Fruit fly (Drosophila melanogaster) whole organism, embryonic: ENCODE data around the gene CG45065.

Source experiments
- Asciz ChIP-seq: fragments of 200-800 bp; sonication (Bioruptor generic); optimal IDR thresholded peaks from 2 replicates; lab custom pipeline; 2017; ENCODE audit warnings: missing biosample characterization, mild to moderate bottlenecking, missing genetic modification characterization, missing genetic modification reagents
- Awh ChIP-seq: fragments of 200-800 bp; sonication (Bioruptor generic); IDR thresholded peaks from 2 replicates; pipeline ENCODE4, ENCODE4 v1.3.6; 2022; ENCODE audit warnings: missing biosample characterization, missing genetic modification characterization
- Bteb2 ChIP-seq: fragments of 200-800 bp; sonication (Bioruptor generic); optimal IDR thresholded peaks from 2 replicates; lab custom pipeline; 2016; ENCODE audit warnings: missing biosample characterization, missing genetic modification characterization
- CG1024 ChIP-seq: fragments of 200-800 bp; sonication (Bioruptor generic); IDR thresholded peaks from 2 replicates; pipeline ENCODE4 v1.3.6; 2022; ENCODE audit warnings: missing biosample characterization, missing genetic modification characterization
- CG12155 ChIP-seq: fragments of 200-800 bp; sonication (Bioruptor generic); optimal IDR thresholded peaks from 3 replicates; lab custom pipeline; 2016; ENCODE audit warnings: missing biosample characterization, missing genetic modification characterization
- CG12219 ChIP-seq: fragments of 200-800 bp; sonication (Bioruptor generic); optimal IDR thresholded peaks from 3 replicates; lab custom pipeline; 2018; ENCODE audit warnings: missing biosample characterization, mild to moderate bottlenecking, missing genetic modification characterization
- CG12659 ChIP-seq: fragments of 200-800 bp; sonication (Bioruptor generic); optimal IDR thresholded peaks from 3 replicates; lab custom pipeline; 2017; ENCODE audit warnings: mild to moderate bottlenecking, missing biosample characterization, missing genetic modification reagents, missing genetic modification characterization
- CG12769 ChIP-seq: fragments of 200-800 bp; sonication (Bioruptor generic); optimal IDR thresholded peaks from 2 replicates; lab custom pipeline; 2019; ENCODE audit warnings: missing biosample characterization, mild to moderate bottlenecking, missing genetic modification characterization, moderate library complexity
- CG13424 ChIP-seq: fragments of 200-800 bp; sonication (Bioruptor generic); optimal IDR thresholded peaks from 2 replicates; lab custom pipeline; 2019; ENCODE audit warnings: missing biosample characterization, mild to moderate bottlenecking, missing genetic modification characterization, moderate library complexity
- CG14667 ChIP-seq: fragments of 200-800 bp; sonication (Bioruptor generic); IDR thresholded peaks from 2 replicates; pipeline ENCODE4 v1.3.6; 2022; ENCODE audit warnings: missing biosample characterization, missing genetic modification characterization
- CG14710 ChIP-seq: fragments of 200-800 bp; sonication (Bioruptor generic); optimal IDR thresholded peaks from 3 replicates; lab custom pipeline; 2019; ENCODE audit warnings: missing biosample characterization, mild to moderate bottlenecking, missing genetic modification characterization, moderate library complexity
- CG1647 ChIP-seq: fragments of 200-800 bp; sonication (Bioruptor generic); optimal IDR thresholded peaks from 3 replicates; lab custom pipeline; 2016; ENCODE audit warnings: missing biosample characterization, missing genetic modification characterization
- CG17568 ChIP-seq: fragments of 200-800 bp; sonication (Bioruptor generic); optimal IDR thresholded peaks from 2 replicates; lab custom pipeline; 2018; ENCODE audit warnings: missing biosample characterization, mild to moderate bottlenecking, missing genetic modification characterization, moderate library complexity
- CG17829 ChIP-seq: fragments of 200-800 bp; optimal IDR thresholded peaks from 2 replicates; lab custom pipeline; 2019; ENCODE audit warnings: missing biosample characterization, mild to moderate bottlenecking, missing genetic modification characterization, moderate library complexity
- CG2712 ChIP-seq: fragments of 200-800 bp; optimal IDR thresholded peaks from 3 replicates; lab custom pipeline; 2019; ENCODE audit warnings: missing biosample characterization, mild to moderate bottlenecking, missing genetic modification characterization, moderate library complexity
- CG3163 ChIP-seq: fragments of 200-800 bp; sonication (Bioruptor generic); optimal IDR thresholded peaks from 3 replicates; lab custom pipeline; 2016; ENCODE audit warnings: missing biosample characterization, missing genetic modification characterization
- CG32532 ChIP-seq: fragments of 200-800 bp; sonication (Bioruptor generic); IDR thresholded peaks from 2 replicates; pipeline ENCODE4 v1.3.6; 2022; ENCODE audit warnings: missing biosample characterization, missing genetic modification characterization
- CG32767 ChIP-seq: fragments of 200-800 bp; sonication (Bioruptor generic); IDR thresholded peaks from 2 replicates; pipeline ENCODE4 v1.3.6; 2022; ENCODE audit warnings: missing biosample characterization, missing genetic modification characterization
- CG5953 ChIP-seq: fragments of 200-800 bp; sonication (Bioruptor generic); IDR thresholded peaks from 2 replicates; pipeline ENCODE4 v1.3.6; 2022; ENCODE audit warnings: missing biosample characterization, missing genetic modification characterization
- CG6254 ChIP-seq: fragments of 200-800 bp; sonication (Bioruptor generic); optimal IDR thresholded peaks from 3 replicates; lab custom pipeline; 2017; ENCODE audit warnings: mild to moderate bottlenecking, missing biosample characterization, missing genetic modification reagents, missing genetic modification characterization
- CG6854 ChIP-seq: fragments of 200-800 bp; sonication (Bioruptor generic); optimal IDR thresholded peaks from 3 replicates; lab custom pipeline; 2017; ENCODE audit warnings: missing biosample characterization, mild to moderate bottlenecking, missing genetic modification characterization
- CG7786 ChIP-seq: fragments of 200-800 bp; sonication (Bioruptor generic); optimal IDR thresholded peaks from 2 replicates; lab custom pipeline; 2016; ENCODE audit warnings: missing biosample characterization, missing genetic modification characterization
- CG7839 ChIP-seq: fragments of 200-800 bp; sonication (Bioruptor generic); optimal IDR thresholded peaks from 3 replicates; lab custom pipeline; 2018; ENCODE audit warnings: missing biosample characterization, mild to moderate bottlenecking, missing genetic modification characterization, moderate library complexity
- CG9817 ChIP-seq: fragments of 200-800 bp; sonication (Bioruptor generic); optimal IDR thresholded peaks from 2 replicates; lab custom pipeline; 2018; ENCODE audit warnings: missing biosample characterization, mild to moderate bottlenecking, missing genetic modification characterization, moderate library complexity
- Dek ChIP-seq: fragments of 200-800 bp; sonication (Bioruptor generic); optimal IDR thresholded peaks from 3 replicates; lab custom pipeline; 2019; ENCODE audit warnings: missing biosample characterization, mild to moderate bottlenecking, missing genetic modification characterization, moderate library complexity
- Dip3 ChIP-seq: fragments of 200-800 bp; sonication (Bioruptor generic); optimal IDR thresholded peaks from 3 replicates; lab custom pipeline; 2016; ENCODE audit warnings: missing biosample characterization, missing genetic modification characterization
- Doc2 ChIP-seq: fragments of 200-800 bp; sonication (Bioruptor generic); IDR thresholded peaks from 2 replicates; pipeline ENCODE4 v1.3.6; 2022; ENCODE audit warnings: missing biosample characterization, missing genetic modification characterization
- Doc3 ChIP-seq: fragments of 200-800 bp; sonication (Bioruptor generic); IDR thresholded peaks from 3 replicates; pipeline ENCODE4 v1.3.6; 2022; ENCODE audit warnings: missing biosample characterization, missing genetic modification characterization; ENCODE audit not compliant: partially characterized antibody
- Drgx ChIP-seq: fragments of 200-800 bp; sonication (Bioruptor generic); IDR thresholded peaks from 2 replicates; pipeline ENCODE4 v1.3.6; 2022; ENCODE audit warnings: missing biosample characterization, missing genetic modification characterization
- Fer1 ChIP-seq: fragments of 200-800 bp; sonication (Bioruptor generic); optimal IDR thresholded peaks from 2 replicates; lab custom pipeline; 2017; ENCODE audit warnings: missing biosample characterization, mild to moderate bottlenecking, missing genetic modification characterization
- Hand ChIP-seq: fragments of 200-800 bp; sonication (Bioruptor generic); optimal IDR thresholded peaks from 2 replicates; lab custom pipeline; 2017; ENCODE audit warnings: mild to moderate bottlenecking, missing biosample characterization, missing genetic modification reagents, missing genetic modification characterization
- Optix ChIP-seq: fragments of 200-800 bp; sonication (Bioruptor generic); IDR thresholded peaks from 3 replicates; pipeline ENCODE4 v1.3.6; 2022; ENCODE audit warnings: missing biosample characterization, missing genetic modification characterization
- Ssrp ChIP-seq: fragments of 200-800 bp; sonication (Bioruptor generic); optimal IDR thresholded peaks from 2 replicates; lab custom pipeline; 2018; ENCODE audit warnings: missing biosample characterization, mild to moderate bottlenecking, missing genetic modification characterization, moderate library complexity
- Xbp1 ChIP-seq: fragments of 200-800 bp; sonication (Bioruptor generic); optimal IDR thresholded peaks from 3 replicates; lab custom pipeline; 2016; ENCODE audit warnings: missing biosample characterization, mild to moderate bottlenecking, missing genetic modification characterization
- ap ChIP-seq: fragments of 200-800 bp; sonication (Bioruptor generic); IDR thresholded peaks from 2 replicates; pipeline ENCODE4 v1.3.6; 2022; ENCODE audit warnings: missing biosample characterization, missing genetic modification characterization
- btn ChIP-seq: fragments of 200-800 bp; sonication (Bioruptor generic); optimal IDR thresholded peaks from 2 replicates; lab custom pipeline; 2016; ENCODE audit warnings: missing biosample characterization, missing genetic modification characterization
- caup ChIP-seq: fragments of 200-800 bp; sonication (Bioruptor generic); optimal IDR thresholded peaks from 3 replicates; lab custom pipeline; 2017; ENCODE audit warnings: missing biosample characterization, mild to moderate bottlenecking, missing genetic modification characterization, moderate library complexity; ENCODE audit not compliant: severe bottlenecking
- ci ChIP-seq: fragments of 200-800 bp; sonication (Bioruptor generic); IDR thresholded peaks from 3 replicates; pipeline ENCODE4 v1.3.6; 2022; ENCODE audit warnings: missing biosample characterization, missing genetic modification characterization
- dimm ChIP-seq: fragments of 200-800 bp; sonication (Bioruptor generic); IDR thresholded peaks from 2 replicates; pipeline ENCODE4 v1.3.6; 2022; ENCODE audit warnings: missing biosample characterization, missing genetic modification characterization
- fd64A ChIP-seq: fragments of 200-800 bp; sonication (Bioruptor generic); optimal IDR thresholded peaks from 3 replicates; lab custom pipeline; 2018; ENCODE audit warnings: missing biosample characterization, mild to moderate bottlenecking, missing genetic modification characterization
- gem ChIP-seq: fragments of 200-800 bp; sonication (Bioruptor generic); optimal IDR thresholded peaks from 2 replicates; lab custom pipeline; 2019; ENCODE audit warnings: missing biosample characterization, mild to moderate bottlenecking, missing genetic modification characterization, moderate library complexity
- ind ChIP-seq: fragments of 200-800 bp; sonication (Bioruptor generic); optimal IDR thresholded peaks from 3 replicates; lab custom pipeline; 2016; ENCODE audit warnings: missing biosample characterization, missing genetic modification characterization
- lab ChIP-seq: fragments of 200-800 bp; sonication (Bioruptor generic); optimal IDR thresholded peaks from 3 replicates; lab custom pipeline; 2017; ENCODE audit warnings: missing biosample characterization, missing genetic modification characterization, mild to moderate bottlenecking, moderate library complexity, missing genetic modification reagents
- p53 ChIP-seq: fragments of 200-800 bp; sonication (Bioruptor generic); optimal IDR thresholded peaks from 2 replicates; lab custom pipeline; 2016; ENCODE audit warnings: missing biosample characterization, missing genetic modification characterization
- phol ChIP-seq: fragments of 200-800 bp; sonication (Bioruptor generic); optimal IDR thresholded peaks from 3 replicates; lab custom pipeline; 2018; ENCODE audit warnings: missing biosample characterization, mild to moderate bottlenecking, missing genetic modification characterization, moderate library complexity
- ranshi ChIP-seq: fragments of 200-800 bp; sonication (Bioruptor generic); IDR thresholded peaks from 2 replicates; pipeline ENCODE4 v1.3.6; 2022; ENCODE audit warnings: missing biosample characterization, missing genetic modification characterization
- scrt ChIP-seq: fragments of 200-800 bp; sonication (Bioruptor generic); optimal IDR thresholded peaks from 2 replicates; lab custom pipeline; 2018; ENCODE audit warnings: missing biosample characterization, mild to moderate bottlenecking, missing genetic modification characterization, moderate library complexity
- sens-2 ChIP-seq: fragments of 200-800 bp; sonication (Bioruptor generic); IDR thresholded peaks from 2 replicates; pipeline ENCODE4 v1.3.6; 2022; ENCODE audit warnings: missing biosample characterization, missing genetic modification characterization
- sim ChIP-seq: fragments of 200-800 bp; sonication (Bioruptor generic); IDR thresholded peaks from 2 replicates; pipeline ENCODE4 v1.3.6; 2022; ENCODE audit warnings: missing biosample characterization, missing genetic modification characterization
- sob ChIP-seq: fragments of 200-800 bp; sonication (Bioruptor generic); IDR thresholded peaks from 2 replicates; pipeline ENCODE4 v1.3.6; 2022; ENCODE audit warnings: missing biosample characterization, missing genetic modification characterization

Gene CG45065

DNA sequence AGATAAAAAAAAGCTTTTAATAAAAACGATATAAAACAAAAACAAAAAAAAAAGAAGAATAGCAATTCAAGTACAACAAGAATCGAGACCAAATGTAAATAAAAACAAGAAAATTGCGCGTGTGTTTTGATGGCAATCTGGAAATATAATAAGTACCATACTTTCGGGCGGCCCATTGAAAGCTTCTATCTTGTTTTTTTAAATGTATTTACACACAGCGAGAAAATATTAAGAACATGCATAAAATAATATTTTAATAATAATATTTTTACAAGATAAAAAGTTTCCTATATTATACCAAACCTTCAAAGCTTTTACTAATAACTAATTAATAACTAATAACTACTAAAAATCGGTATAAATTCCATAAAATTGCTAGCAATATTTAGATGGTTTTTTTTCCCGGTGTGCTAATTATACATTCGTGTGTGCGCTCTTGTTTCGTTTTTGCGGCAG, 41.9 kb downstream of the CG45065 start (continued):
- TF ChIP-seq lab (GFP tag; lab: Kevin White, UChicago) (peak; percentile 42), Awh (GFP tag; lab: Robert Waterston, UW) (no peak), Optix (GFP tag; lab: Robert Waterston, UW) (no peak), btn (GFP tag; lab: Kevin White, UChicago) (no peak), CG32767 (GFP tag; lab: Robert Waterston, UW) (0 out of 2 replicates have a peak, but pooled peaks have one; percentile 15), CG12219 (GFP tag; lab: Kevin White, UChicago) (no peak), Xbp1 (GFP tag; lab: Kevin White, UChicago) (peak; percentile 24), CG17829 (peak; percentile 42), sob (0 out of 2 replicates have a peak, but pooled peaks have one; percentile 12), CG7786 (GFP tag; lab: Kevin White, UChicago) (no peak), ci (GFP tag; lab: Robert Waterston, UW) (peak; percentile 33; the same call in 1 of the 3 replicates), CG14667 (GFP tag; lab: Robert Waterston, UW) (no peak), Bteb2 (no peak), CG6854 (GFP tag; lab: Kevin White, UChicago) (peak; percentile 11), sim (GFP tag; lab: Robert Waterston, UW) (no peak), scrt (GFP tag; lab: Kevin White, UChicago) (no peak), CG5953 (GFP tag; lab: Robert Waterston, UW) (no peak), p53 (GFP tag; lab: Kevin White, UChicago) (no peak), dimm (GFP tag; lab: Robert Waterston, UW) (0 out of 2 replicates have a peak, but pooled peaks have one; percentile 18), CG12155 (GFP tag; lab: Kevin White, UChicago) (no peak), ranshi (0 out of 2 replicates have a peak, but pooled peaks have one; percentile 6), CG3163 (no peak), Dip3 (GFP tag; lab: Kevin White, UChicago) (no peak), ap (GFP tag; lab: Robert Waterston, UW) (0 out of 2 replicates have a peak, but pooled peaks have one; percentile 20), CG13424 (tag; lab: Kevin White, UChicago) (peak; percentile 46), caup (GFP tag; lab: Kevin White, UChicago) (peak; percentile 21), gem (tag; lab: Kevin White, UChicago) (peak; percentile 81), CG17568 (no peak), CG32532 (GFP tag; lab: Robert Waterston, UW) (peak; percentile 76), sens-2 (GFP tag; lab: Robert Waterston, UW) (no peak), CG6254 (GFP tag; lab: Kevin White, UChicago) (no peak), Asciz (GFP tag; lab: Kevin White, UChicago) (peak; percentile 33), CG12769 (tag; lab: Kevin White, UChicago) (no peak), CG2712 (tag; lab: Kevin White, UChicago) (peak; percentile 59), CG1647 (GFP tag; lab: Kevin White, UChicago) (no peak), Fer1 (GFP tag; lab: Kevin White, UChicago) (no peak), ind (GFP tag; lab: Kevin White, UChicago) (peak; percentile 20), CG12659 (peak; percentile 34), Doc3 (no peak), CG1024 (GFP tag; lab: Robert Waterston, UW) (no peak), fd64A (GFP tag; lab: Kevin White, UChicago) (no peak), Ssrp (tag; lab: Kevin White, UChicago) (peak; percentile 12), Hand (GFP tag; lab: Kevin White, UChicago) (no peak), Drgx (peak; percentile 28; the same call in 1 of the 2 replicates), CG14710 (peak; percentile 24), CG9817 (tag; lab: Kevin White, UChicago) (peak; percentile 32), Doc2 (no peak), Dek (no peak), phol (tag; lab: Kevin White, UChicago) (peak; percentile 58), CG7839 (tag; lab: Kevin White, UChicago) (peak; percentile 74)
